Worm (Caenorhabditis elegans) whole organism, mixed stage, embryonic: ENCODE measurements around the gene fbxc-36.

ENCODE experiments used
- blmp-1 ChIP-seq: fragments of 150-350 bp; optimal IDR thresholded peaks from 2 replicates; lab custom pipeline; 2014; ENCODE audit warnings: missing biosample characterization, missing genetic modification characterization
- cnd-1 ChIP-seq: fragments of 200-800 bp; sonication (Bioruptor generic); optimal IDR thresholded peaks from 2 replicates; lab custom pipeline; 2018; ENCODE audit warnings: mild to moderate bottlenecking, missing genetic modification characterization, missing compliant biosample characterization
- elt-1 ChIP-seq: sonication (generic microtip); optimal IDR thresholded peaks from 2 replicates; lab custom pipeline; 2017; ENCODE audit warnings: missing genetic modification characterization, mild to moderate bottlenecking, missing compliant biosample characterization, antibody characterized with exemption, moderate library complexity, borderline replicate concordance; ENCODE audit not compliant: insufficient read depth
- ham-2 ChIP-seq: fragments of 200-800 bp; sonication (Bioruptor generic); optimal IDR thresholded peaks from 2 replicates; lab custom pipeline; 2018; ENCODE audit warnings: mild to moderate bottlenecking, missing genetic modification characterization, missing compliant biosample characterization
- lin-13 ChIP-seq: fragments of 150-350 bp; optimal IDR thresholded peaks from 2 replicates; lab custom pipeline; 2014; ENCODE audit warnings: missing biosample characterization, missing genetic modification characterization
- nhr-12 ChIP-seq: fragments of 150-350 bp; optimal IDR thresholded peaks from 2 replicates; lab custom pipeline; 2014; ENCODE audit warnings: missing biosample characterization, missing genetic modification characterization
- nhr-28 ChIP-seq: fragments of 150-350 bp; optimal IDR thresholded peaks from 2 replicates; lab custom pipeline; 2014; ENCODE audit warnings: missing biosample characterization, missing genetic modification characterization
- pha-4 ChIP-seq: fragments of 150-350 bp; optimal IDR thresholded peaks from 2 replicates; lab custom pipeline; 2018; ENCODE audit warnings: missing biosample characterization, missing genetic modification reagents, missing genetic modification characterization
- snpc-4 ChIP-seq: fragments of 150-350 bp; optimal IDR thresholded peaks from 2 replicates; lab custom pipeline; 2014; ENCODE audit warnings: missing biosample characterization, missing genetic modification characterization
- unc-39 ChIP-seq: fragments of 150-350 bp; optimal IDR thresholded peaks from 2 replicates; lab custom pipeline; 2014; ENCODE audit warnings: missing biosample characterization, missing genetic modification characterization
- unc-62 ChIP-seq: fragments of 150-350 bp; optimal IDR thresholded peaks from 2 replicates; lab custom pipeline; 2014; ENCODE audit warnings: missing biosample characterization, missing genetic modification reagents, missing genetic modification characterization
- ztf-11 ChIP-seq: fragments of 150-350 bp; optimal IDR thresholded peaks from 2 replicates; lab custom pipeline; 2014; ENCODE audit warnings: missing biosample characterization, missing genetic modification characterization

- TF ChIP-seq lin-13 (no peak), nhr-28 (tag; lab: Kevin White, UChicago) (no peak), blmp-1 (no peak), cnd-1 (no peak), nhr-12 (no peak), snpc-4 (tag; lab: Kevin White, UChicago) (no peak), ztf-11 (tag; lab: Kevin White, UChicago) (no peak), elt-1 (tag; lab: Kevin White, UChicago) (no peak), ham-2 (no peak), unc-39 (tag; lab: Kevin White, UChicago) (no peak), pha-4 (tag; lab: Kevin White, UChicago) (no peak), unc-62 (GFP tag; lab: Kevin White, UChicago) (no peak)
Observed at ce11 chrII:920326-920725, 20.5 kb upstream of the fbxc-36 start.
